Fruit fly (Drosophila melanogaster) whole organism, adult: ENCODE data around the gene CG46439.

Source experiments
- CG11617 ChIP-seq: fragments of 200-800 bp; sonication (Bioruptor generic); optimal IDR thresholded peaks from 2 replicates; lab custom pipeline; 2017; ENCODE audit warnings: mild to moderate bottlenecking, missing biosample characterization, missing genetic modification reagents, missing genetic modification characterization
- CG12768 ChIP-seq: fragments of 200-800 bp; sonication (Bioruptor generic); optimal IDR thresholded peaks from 2 replicates; lab custom pipeline; 2017; ENCODE audit warnings: missing biosample characterization, missing genetic modification characterization, mild to moderate bottlenecking, moderate library complexity, missing genetic modification reagents
- CG14711 ChIP-seq: fragments of 200-800 bp; sonication (Bioruptor generic); optimal IDR thresholded peaks from 2 replicates; lab custom pipeline; 2018; ENCODE audit warnings: missing biosample characterization, mild to moderate bottlenecking, missing genetic modification characterization, moderate library complexity
- CG1620 ChIP-seq: fragments of 200-800 bp; sonication (Bioruptor generic); optimal IDR thresholded peaks from 2 replicates; lab custom pipeline; 2016; ENCODE audit warnings: missing biosample characterization, missing genetic modification characterization
- CG33017 ChIP-seq: fragments of 200-800 bp; sonication (Bioruptor generic); optimal IDR thresholded peaks from 2 replicates; lab custom pipeline; 2018; ENCODE audit warnings: missing biosample characterization, mild to moderate bottlenecking, missing genetic modification characterization, moderate library complexity
- CG5204 ChIP-seq: fragments of 200-800 bp; sonication (Bioruptor generic); optimal IDR thresholded peaks from 2 replicates; lab custom pipeline; 2016; ENCODE audit warnings: missing biosample characterization, missing genetic modification characterization
- CG7045 ChIP-seq: fragments of 200-800 bp; sonication (Bioruptor generic); optimal IDR thresholded peaks from 2 replicates; lab custom pipeline; 2017; ENCODE audit warnings: missing biosample characterization, mild to moderate bottlenecking, missing genetic modification characterization
- CG7101 ChIP-seq: fragments of 200-800 bp; sonication (Bioruptor generic); optimal IDR thresholded peaks from 2 replicates; lab custom pipeline; 2018; ENCODE audit warnings: missing biosample characterization, mild to moderate bottlenecking, missing genetic modification characterization, moderate library complexity
- Clk ChIP-seq: fragments of 200-800 bp; sonication (Bioruptor generic); optimal IDR thresholded peaks from 2 replicates; lab custom pipeline; 2017; ENCODE audit warnings: missing biosample characterization, missing genetic modification characterization
- Crg-1 ChIP-seq: fragments of 200-800 bp; sonication (Bioruptor generic); optimal IDR thresholded peaks from 2 replicates; lab custom pipeline; 2016; ENCODE audit warnings: missing biosample characterization, missing genetic modification characterization
- Hr96 ChIP-seq: fragments of 200-800 bp; sonication (Bioruptor generic); optimal IDR thresholded peaks from 2 replicates; lab custom pipeline; 2016; ENCODE audit warnings: missing biosample characterization, missing genetic modification characterization
- Mnt ChIP-seq: fragments of 200-800 bp; sonication (Bioruptor generic); optimal IDR thresholded peaks from 2 replicates; lab custom pipeline; 2016; ENCODE audit warnings: missing biosample characterization, mild to moderate bottlenecking, missing genetic modification characterization
- bab1 ChIP-seq: fragments of 200-800 bp; sonication (Bioruptor generic); optimal IDR thresholded peaks from 3 replicates; lab custom pipeline; 2019; ENCODE audit warnings: missing biosample characterization, mild to moderate bottlenecking, missing genetic modification characterization, moderate library complexity
- cic ChIP-seq: fragments of 200-800 bp; sonication (Bioruptor generic); optimal IDR thresholded peaks from 2 replicates; lab custom pipeline; 2017; ENCODE audit warnings: missing biosample characterization, mild to moderate bottlenecking, missing genetic modification characterization, moderate library complexity
- cnc ChIP-seq, 2 experiments: fragments of >200 bp; optimal IDR thresholded peaks; 2 replicates each; lab custom pipeline; 2017
- kay ChIP-seq: fragments of 200-800 bp; sonication (Bioruptor generic); peaks from one replicate; lab custom pipeline; 2016; ENCODE audit warnings: missing biosample characterization, missing genetic modification characterization, borderline replicate concordance
- ovo ChIP-seq: fragments of 200-800 bp; sonication (Bioruptor generic); optimal IDR thresholded peaks from 2 replicates; lab custom pipeline; 2016; ENCODE audit warnings: missing biosample characterization, missing genetic modification characterization
- pad ChIP-seq: fragments of 200-800 bp; sonication (Bioruptor generic); optimal IDR thresholded peaks from 3 replicates; lab custom pipeline; 2017; ENCODE audit warnings: missing biosample characterization, missing genetic modification characterization, mild to moderate bottlenecking, moderate library complexity, missing genetic modification reagents
- tj ChIP-seq: fragments of 200-800 bp; sonication (Bioruptor generic); optimal IDR thresholded peaks from 3 replicates; lab custom pipeline; 2017; ENCODE audit warnings: missing biosample characterization, mild to moderate bottlenecking, missing genetic modification characterization, moderate library complexity
- toe ChIP-seq: fragments of 200-800 bp; sonication (Bioruptor generic); optimal IDR thresholded peaks from 2 replicates; lab custom pipeline; 2016; ENCODE audit warnings: missing biosample characterization, missing genetic modification characterization

CG46439 gene

dm6 chr3L:11049414-11049813 lies 46.6 kb downstream of the CG46439 start:
- TF ChIP-seq CG11617 (GFP tag; lab: Kevin White, UChicago) = peak; percentile 25
- TF ChIP-seq CG7045 (GFP tag; lab: Kevin White, UChicago) = peak; percentile 79
- TF ChIP-seq Mnt = peak; percentile 35
- TF ChIP-seq CG12768 (GFP tag; lab: Kevin White, UChicago) = peak; percentile 62
- peak; percentile 40 for TF ChIP-seq CG33017 (tag; lab: Kevin White, UChicago)
- peak; percentile 43 for TF ChIP-seq pad (GFP tag; lab: Kevin White, UChicago)
- peak; percentile 47 for TF ChIP-seq CG7101 (tag; lab: Kevin White, UChicago)
- no peak for TF ChIP-seq Clk (GFP tag; lab: Kevin White, UChicago)
- TF ChIP-seq toe (GFP tag; lab: Kevin White, UChicago) = no peak
- no peak for TF ChIP-seq bab1 (GFP tag; lab: Kevin White, UChicago)
- peak; percentile 41 for TF ChIP-seq ovo (GFP tag; lab: Kevin White, UChicago)
- peak; percentile 28 for TF ChIP-seq CG5204 (GFP tag; lab: Kevin White, UChicago)
- TF ChIP-seq CG1620 = peak; percentile 6
- TF ChIP-seq Crg-1 = peak; percentile 65
- TF ChIP-seq cnc (optimal IDR thresholded peaks at IDR 0.05; lab: Kevin White, UChicago) = no peak
- no peak for TF ChIP-seq tj
- peak; percentile 71 for TF ChIP-seq cic
- TF ChIP-seq CG14711 (tag; lab: Kevin White, UChicago) = peak; percentile 13
- no peak for TF ChIP-seq kay (GFP tag; lab: Kevin White, UChicago)
- TF ChIP-seq Hr96 (GFP tag; lab: Kevin White, UChicago) = peak; percentile 2

DNA sequence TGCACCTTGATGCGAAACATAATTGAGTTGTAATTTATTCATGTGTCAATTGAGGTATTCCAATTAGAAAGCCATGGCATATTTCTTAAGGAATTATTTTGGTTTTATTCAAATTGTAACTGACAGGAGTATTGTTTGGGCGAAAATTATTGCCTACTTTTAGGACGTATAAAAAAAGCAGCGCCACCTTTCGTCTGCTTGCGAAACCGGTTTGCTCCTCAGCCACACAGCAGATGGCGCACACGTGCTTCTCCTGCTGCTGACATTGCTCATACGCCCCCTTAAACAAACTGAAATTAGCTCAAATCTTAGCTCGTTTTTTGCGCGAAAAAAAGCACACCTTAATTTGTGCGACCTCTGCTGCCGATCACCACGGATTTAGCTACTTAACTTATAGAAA lies 48.2 kb downstream of the CG46439 start:
- TF ChIP-seq kay (GFP tag; lab: Kevin White, UChicago) (no peak), tj (no peak), Hr96 (GFP tag; lab: Kevin White, UChicago) (peak; percentile 68), Clk (GFP tag; lab: Kevin White, UChicago) (no peak), CG7045 (GFP tag; lab: Kevin White, UChicago) (no peak), toe (GFP tag; lab: Kevin White, UChicago) (peak; percentile 20), Mnt (peak; percentile 31), CG11617 (GFP tag; lab: Kevin White, UChicago) (no peak), cnc (optimal IDR thresholded peaks at IDR 0.05; lab: Kevin White, UChicago) (no peak), CG14711 (tag; lab: Kevin White, UChicago) (no peak), pad (GFP tag; lab: Kevin White, UChicago) (peak; percentile 64), Crg-1 (peak; percentile 49), cic (no peak), CG7101 (tag; lab: Kevin White, UChicago) (peak; percentile 57), CG5204 (GFP tag; lab: Kevin White, UChicago) (peak; percentile 18), bab1 (GFP tag; lab: Kevin White, UChicago) (peak; percentile 89), ovo (GFP tag; lab: Kevin White, UChicago) (peak; percentile 66), CG12768 (GFP tag; lab: Kevin White, UChicago) (peak; percentile 1), CG33017 (tag; lab: Kevin White, UChicago) (no peak), CG1620 (peak; percentile 49)

DNA sequence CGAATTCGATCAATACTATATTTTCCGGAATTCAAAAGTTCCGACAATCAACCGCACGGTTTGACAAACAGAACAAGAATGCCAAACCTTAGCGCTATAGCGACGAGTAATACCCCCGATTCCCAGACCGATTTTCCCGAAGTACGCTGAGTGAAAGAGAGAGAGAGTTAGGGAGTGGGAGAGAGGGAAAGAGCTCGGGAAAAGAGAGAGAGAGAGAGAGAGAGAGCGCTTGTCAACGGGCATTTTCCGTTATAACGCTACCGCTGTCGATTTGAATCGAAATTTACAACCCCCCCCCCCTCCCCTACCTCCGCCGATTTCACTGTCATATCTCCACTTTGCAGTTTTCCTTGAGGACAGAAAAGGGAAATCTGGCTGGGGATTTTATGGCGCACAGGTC lies 49.5 kb downstream of the CG46439 start:
- TF ChIP-seq kay (GFP tag; lab: Kevin White, UChicago) = no peak
- no peak for TF ChIP-seq toe (GFP tag; lab: Kevin White, UChicago)
- TF ChIP-seq ovo (GFP tag; lab: Kevin White, UChicago) = peak; percentile 68
- no peak for TF ChIP-seq Clk (GFP tag; lab: Kevin White, UChicago)
- peak; percentile 27 for TF ChIP-seq CG7101 (tag; lab: Kevin White, UChicago)
- no peak for TF ChIP-seq cic
- peak; percentile 17 for TF ChIP-seq Mnt
- no peak for TF ChIP-seq cnc (optimal IDR thresholded peaks at IDR 0.05; lab: Kevin White, UChicago)
- peak; percentile 53 for TF ChIP-seq bab1 (GFP tag; lab: Kevin White, UChicago)
- peak; percentile 35 for TF ChIP-seq Crg-1
- TF ChIP-seq CG1620 = no peak
- TF ChIP-seq CG11617 (GFP tag; lab: Kevin White, UChicago) = no peak
- peak; percentile 2 for TF ChIP-seq CG33017 (tag; lab: Kevin White, UChicago)
- TF ChIP-seq Hr96 (GFP tag; lab: Kevin White, UChicago) = no peak
- no peak for TF ChIP-seq CG5204 (GFP tag; lab: Kevin White, UChicago)
- TF ChIP-seq CG12768 (GFP tag; lab: Kevin White, UChicago) = peak; percentile 9
- no peak for TF ChIP-seq CG7045 (GFP tag; lab: Kevin White, UChicago)
- TF ChIP-seq CG14711 (tag; lab: Kevin White, UChicago) = no peak
- TF ChIP-seq pad (GFP tag; lab: Kevin White, UChicago) = peak; percentile 7
- TF ChIP-seq tj = peak; percentile 45

dm6 chr3L:11045009-11045408 lies 51.0 kb downstream of the CG46439 start:
- TF ChIP-seq pad (GFP tag; lab: Kevin White, UChicago) (no peak), tj (peak; percentile 99)

DNA sequence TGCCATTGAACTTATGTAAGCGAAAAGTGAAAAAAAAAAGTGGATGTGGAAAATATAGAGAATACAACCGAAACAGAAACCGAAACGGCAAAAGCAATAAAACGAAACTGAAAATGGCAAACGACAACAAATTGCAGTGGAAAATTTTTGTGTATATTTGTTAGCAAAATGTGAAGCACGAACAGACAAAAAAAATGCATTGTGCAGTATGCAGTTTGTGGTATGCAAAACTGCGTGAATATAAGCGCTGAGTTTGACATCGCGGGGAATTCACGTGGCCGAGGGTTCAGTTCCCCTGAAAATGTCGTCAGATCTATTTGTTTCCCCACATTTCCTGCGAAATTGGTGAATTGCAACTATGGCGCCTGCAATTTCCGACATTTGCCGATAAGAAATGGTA lies 52.4 kb downstream of the CG46439 start:
- TF ChIP-seq CG7101 (tag; lab: Kevin White, UChicago) (no peak), CG11617 (GFP tag; lab: Kevin White, UChicago) (no peak), tj (peak; percentile 97), Hr96 (GFP tag; lab: Kevin White, UChicago) (no peak), CG14711 (tag; lab: Kevin White, UChicago) (no peak), cic (no peak)
